Worm (Caenorhabditis elegans) whole organism, L4/young adult: ENCODE data around the gene rpl-10.

Experiments used
- W03F9.2 ChIP-seq: fragments of 150-350 bp; optimal IDR thresholded peaks from 2 replicates; lab custom pipeline; 2014; ENCODE audit warnings: missing biosample characterization, missing genetic modification characterization
- dao-5 ChIP-seq: sonication (generic microtip); optimal IDR thresholded peaks from 2 replicates; lab custom pipeline; 2016; ENCODE audit warnings: missing genotype, missing genetic modification characterization, moderate library complexity, missing compliant biosample characterization
- him-1 ChIP-seq: sonication (generic microtip); optimal IDR thresholded peaks from 2 replicates; lab custom pipeline; 2016; ENCODE audit warnings: missing genotype, missing genetic modification reagents, missing genetic modification characterization, missing compliant biosample characterization

The rpl-10 gene

DNA sequence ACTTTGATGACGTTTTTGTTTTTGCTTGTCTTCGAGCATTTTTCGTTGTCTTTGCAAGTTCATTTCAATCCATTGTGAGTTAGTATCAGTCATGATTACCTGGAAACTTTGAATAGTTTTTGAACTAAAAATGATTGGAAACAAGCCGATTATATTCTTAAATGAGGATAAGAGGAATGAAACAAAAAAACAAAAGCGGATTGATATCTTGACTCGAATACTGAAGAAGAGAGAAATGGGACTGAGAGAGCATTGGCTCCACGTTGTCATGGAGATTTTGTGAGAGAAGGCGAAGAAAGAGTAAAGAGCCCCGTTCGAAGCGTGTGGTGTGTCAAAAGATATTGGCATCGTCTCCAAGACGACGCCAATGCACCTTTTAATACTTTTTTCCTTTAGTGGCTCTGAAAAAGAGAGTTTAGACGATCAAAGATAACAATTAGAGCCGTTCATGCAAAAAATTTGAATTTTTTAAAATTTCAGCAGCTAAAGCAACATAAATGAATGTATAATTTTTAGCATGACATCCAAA, 13.2 kb downstream of the rpl-10 start, which contains the start of the genes tub-1 and tmem-138:
Gene tub-1 (minus strand): TSS at position 101 of the 529 bp plus-strand sequence.
Gene tmem-138 (plus strand): TSS at position 479 of the 529 bp plus-strand sequence.
- TF ChIP-seq him-1 (no peak), dao-5 (tag; lab: Kevin White, UChicago) (no peak), W03F9.2 (no peak)

DNA sequence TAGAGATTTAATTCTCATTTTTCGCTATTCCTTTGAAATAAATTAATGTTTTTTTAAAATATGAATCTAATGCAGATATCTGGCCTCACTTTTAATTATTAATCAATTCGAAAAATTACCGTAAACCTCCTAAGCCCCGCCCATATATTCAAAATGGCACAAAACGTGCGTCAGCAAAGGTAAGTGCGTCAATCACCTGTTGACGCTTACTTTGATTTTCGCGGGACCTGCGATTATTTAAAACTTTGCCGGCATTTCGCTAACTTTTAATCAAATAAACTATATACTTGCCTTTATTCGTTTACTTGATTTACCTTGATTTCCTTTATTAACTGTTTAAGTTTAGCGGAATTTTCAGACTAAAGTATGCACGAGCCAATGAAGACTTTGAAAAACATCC, 14.3 kb downstream of the rpl-10 start, which contains the start of gene pch-2:
Gene pch-2 (plus strand): TSS at position 359 of the 400 bp plus-strand sequence.
- TF ChIP-seq him-1 (no peak), dao-5 (tag; lab: Kevin White, UChicago) (no peak), W03F9.2 (no peak)

DNA sequence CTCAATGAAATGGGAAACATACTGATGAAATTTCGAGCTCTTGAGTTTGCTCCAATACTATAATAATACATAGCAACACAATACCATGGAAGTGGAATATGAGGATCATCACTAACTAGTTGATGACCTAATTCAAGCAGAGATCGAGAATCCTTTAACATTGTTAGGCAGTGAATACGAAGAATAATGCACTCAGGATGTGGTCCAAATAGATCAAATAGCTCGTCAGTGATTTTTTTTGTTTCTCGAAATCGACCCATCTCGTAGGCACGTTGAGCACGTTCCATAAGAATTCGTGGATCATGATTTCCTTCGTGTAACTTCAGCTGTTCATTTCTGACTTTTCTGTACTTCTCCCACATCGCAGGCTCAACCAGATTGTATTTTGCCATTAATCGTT, 17.2 kb downstream of the rpl-10 start:
- TF ChIP-seq W03F9.2, result no peak
- no peak for TF ChIP-seq him-1
- no peak for TF ChIP-seq dao-5 (tag; lab: Kevin White, UChicago)

DNA sequence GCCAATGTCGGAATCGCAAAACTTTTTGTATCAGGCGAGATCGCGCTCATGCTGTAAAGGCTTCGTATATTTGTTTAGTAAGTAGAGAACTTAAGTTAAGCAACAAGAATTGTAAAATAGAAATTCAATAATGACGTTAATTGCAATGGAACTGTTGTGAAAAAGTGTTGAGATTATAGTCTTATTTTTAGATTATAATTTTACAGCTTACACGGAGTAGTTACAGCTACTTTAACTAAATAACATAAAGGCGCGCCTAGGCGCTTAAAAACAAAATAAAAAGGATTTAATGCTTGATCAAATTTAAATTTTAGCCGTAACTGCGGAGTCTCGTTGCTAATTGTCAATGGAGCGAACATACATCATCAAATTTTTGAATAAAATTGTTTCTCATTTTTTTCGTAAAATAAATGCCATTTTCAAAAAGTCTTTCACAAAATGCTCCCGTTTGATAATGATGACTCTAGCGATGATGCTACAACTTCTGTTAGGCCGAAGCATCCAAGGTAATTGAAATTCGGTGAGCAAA, 18.5 kb downstream of the rpl-10 start, which contains the start of the genes emb-27 and rrf-3:
Gene emb-27 (minus strand): TSS at position 51 of the 529 bp plus-strand sequence.
Gene rrf-3 (plus strand): TSS at position 346 of the 529 bp plus-strand sequence.
- TF ChIP-seq him-1, result no peak
- TF ChIP-seq dao-5 (tag; lab: Kevin White, UChicago), result no peak
- no peak for TF ChIP-seq W03F9.2

DNA sequence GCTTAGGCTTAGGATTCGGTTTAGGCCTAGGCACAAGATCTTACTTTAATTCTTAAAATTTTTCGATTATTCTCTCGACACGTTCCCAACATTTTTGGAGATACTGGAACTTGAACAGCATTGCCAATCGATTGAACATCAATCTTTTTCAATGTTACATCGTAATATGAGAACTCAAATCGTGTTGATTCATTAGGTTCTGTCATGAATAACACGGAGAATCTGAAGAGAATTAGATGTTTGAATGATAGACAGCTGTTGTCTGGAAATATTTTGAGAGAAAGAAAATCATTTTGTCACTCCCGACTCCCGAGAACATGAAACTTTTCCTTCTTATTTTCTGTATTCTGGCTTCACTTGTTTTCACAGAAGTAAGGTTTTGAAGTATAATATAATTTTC, 25.6 kb downstream of the rpl-10 start, which contains the start of gene T05C12.15:
Gene T05C12.15 (plus strand): TSS at position 301 of the 400 bp plus-strand sequence.
- TF ChIP-seq dao-5 (tag; lab: Kevin White, UChicago) (no peak), him-1 (no peak), W03F9.2 (no peak)

DNA sequence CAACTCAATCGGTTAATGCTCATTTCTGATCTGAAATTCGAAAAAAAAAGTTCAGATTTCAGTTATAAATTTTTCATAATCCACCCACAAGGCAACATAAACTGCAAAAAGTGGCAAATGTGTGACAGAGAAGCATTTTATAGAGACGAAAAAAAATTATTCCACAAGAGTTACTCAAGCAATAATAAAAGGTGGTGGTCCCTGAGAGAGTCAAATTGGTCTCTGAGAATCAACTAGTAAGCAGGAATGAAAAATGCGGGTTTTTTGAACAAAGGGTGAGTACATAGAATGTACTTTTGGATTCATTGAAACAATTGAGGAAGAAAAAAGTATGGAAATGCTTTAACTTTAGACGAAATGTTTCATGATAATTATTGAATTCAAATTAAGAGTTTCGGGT, 26.7 kb downstream of the rpl-10 start, which contains the start of gene T05C12.11:
Gene T05C12.11 (minus strand): TSS at position 101 of the 400 bp plus-strand sequence.
- no peak for TF ChIP-seq W03F9.2
- TF ChIP-seq him-1, result no peak
- TF ChIP-seq dao-5 (tag; lab: Kevin White, UChicago), result no peak

DNA sequence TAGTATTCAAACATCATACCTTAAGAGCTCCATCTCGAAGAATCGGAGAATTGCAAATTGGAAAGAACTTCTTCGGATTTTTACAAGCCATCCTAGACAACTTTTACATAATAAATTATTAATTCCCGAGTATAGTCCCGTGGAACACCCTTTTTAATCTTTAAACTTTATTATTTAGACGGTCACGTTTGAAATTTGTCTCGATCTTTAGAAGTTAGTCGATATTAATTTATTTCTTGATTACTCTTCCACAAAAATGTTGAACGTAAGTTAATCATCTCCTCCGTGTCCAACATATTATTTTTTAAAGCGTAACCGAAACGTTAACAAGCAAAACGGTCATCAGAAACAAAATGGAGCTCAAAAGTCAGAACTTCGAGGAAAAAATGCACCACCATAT, 29.8 kb downstream of the rpl-10 start, which contains the start of the genes decr-1.3 and T05C12.1:
Gene decr-1.3 (minus strand): TSS at position 101 of the 400 bp plus-strand sequence.
Gene T05C12.1 (plus strand): TSS at position 232 of the 400 bp plus-strand sequence.
- no peak for TF ChIP-seq dao-5 (tag; lab: Kevin White, UChicago)
- no peak for TF ChIP-seq W03F9.2
- no peak for TF ChIP-seq him-1

DNA sequence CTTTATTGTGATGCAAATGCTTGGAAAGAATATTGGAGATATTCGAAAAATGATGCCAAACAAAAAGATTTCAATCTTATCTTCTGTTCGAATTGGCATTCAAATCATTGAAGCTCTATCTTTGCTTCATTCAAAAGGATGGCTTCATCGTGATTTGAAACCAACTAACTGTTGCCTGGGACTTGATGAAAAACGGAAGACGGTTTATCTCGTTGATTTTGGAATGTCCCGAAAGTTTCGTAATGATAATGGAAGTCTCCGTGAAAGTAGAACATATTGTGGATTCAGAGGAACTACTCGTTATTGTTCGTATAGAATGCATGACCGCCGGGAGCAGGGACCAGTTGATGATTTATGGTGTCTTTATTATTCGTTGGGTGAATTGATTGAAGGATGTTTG, 30.5 kb downstream of the rpl-10 start:
- TF ChIP-seq him-1 (no peak), W03F9.2 (no peak), dao-5 (tag; lab: Kevin White, UChicago) (no peak)

DNA sequence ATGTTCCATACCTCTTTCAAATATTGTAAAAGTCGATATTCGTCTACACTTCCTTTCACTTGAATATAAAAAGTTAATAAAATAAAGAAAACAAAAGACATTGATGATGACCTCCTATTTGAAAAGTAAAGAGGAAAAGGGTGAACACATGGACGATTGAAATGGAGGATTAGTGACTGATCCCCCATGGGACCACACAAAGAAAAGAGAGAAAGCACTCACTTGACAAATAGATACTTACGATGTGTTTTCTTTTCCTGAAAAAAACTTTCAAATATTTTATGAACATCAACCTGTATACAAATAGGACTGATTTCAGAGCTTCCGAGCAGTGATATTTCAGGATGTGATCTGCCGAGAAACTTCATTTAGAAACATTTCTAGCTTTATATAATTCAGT, 33.4 kb downstream of the rpl-10 start, which contains the start of gene acr-14:
Gene acr-14 (minus strand): TSS at position 101 of the 400 bp plus-strand sequence.
- TF ChIP-seq W03F9.2, result no peak
- no peak for TF ChIP-seq him-1
- no peak for TF ChIP-seq dao-5 (tag; lab: Kevin White, UChicago)

DNA sequence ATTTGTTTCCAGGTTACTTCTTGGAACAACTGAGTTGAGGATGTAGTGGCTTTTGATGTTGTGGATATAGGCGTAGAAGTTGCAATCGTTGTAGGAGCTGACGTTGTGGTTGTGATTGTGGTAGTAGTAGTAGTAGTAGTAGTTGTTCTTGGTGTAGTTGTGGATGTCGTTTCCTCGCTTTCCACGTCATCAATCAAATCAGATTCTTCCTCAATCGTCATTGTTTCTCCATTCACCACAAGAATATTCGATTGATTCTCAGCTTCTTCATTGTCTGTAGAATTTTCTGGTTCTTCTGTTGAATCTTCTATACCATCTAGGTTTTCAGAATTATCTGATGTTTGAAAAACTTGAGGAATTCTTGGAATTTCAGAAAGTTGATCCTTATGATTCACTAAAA, 34.9 kb downstream of the rpl-10 start:
- TF ChIP-seq W03F9.2 (no peak), dao-5 (tag; lab: Kevin White, UChicago) (no peak), him-1 (no peak)

DNA sequence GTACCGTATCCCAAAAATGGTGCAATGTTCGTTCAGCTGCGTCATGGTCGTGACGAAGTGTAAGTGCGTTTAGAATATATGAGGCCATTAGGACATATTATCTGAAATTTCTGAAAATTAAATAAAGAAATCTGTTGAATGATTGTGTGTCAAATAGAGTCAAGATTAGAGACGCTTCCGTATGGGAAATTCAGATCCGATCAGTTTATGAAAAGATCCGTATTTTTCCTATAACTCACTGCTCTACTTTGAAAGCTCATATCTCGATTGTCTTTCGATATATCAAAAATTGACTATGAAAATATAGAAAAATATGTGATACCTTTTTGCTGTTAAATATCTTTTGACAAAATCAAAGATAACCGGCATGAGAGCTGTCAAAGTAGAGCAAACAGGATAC, 36.6 kb downstream of the rpl-10 start, which contains the start of gene T05C12.4:
Gene T05C12.4 (minus strand): TSS at position 101 of the 400 bp plus-strand sequence.
- TF ChIP-seq W03F9.2 (no peak), him-1 (no peak), dao-5 (tag; lab: Kevin White, UChicago) (no peak)

DNA sequence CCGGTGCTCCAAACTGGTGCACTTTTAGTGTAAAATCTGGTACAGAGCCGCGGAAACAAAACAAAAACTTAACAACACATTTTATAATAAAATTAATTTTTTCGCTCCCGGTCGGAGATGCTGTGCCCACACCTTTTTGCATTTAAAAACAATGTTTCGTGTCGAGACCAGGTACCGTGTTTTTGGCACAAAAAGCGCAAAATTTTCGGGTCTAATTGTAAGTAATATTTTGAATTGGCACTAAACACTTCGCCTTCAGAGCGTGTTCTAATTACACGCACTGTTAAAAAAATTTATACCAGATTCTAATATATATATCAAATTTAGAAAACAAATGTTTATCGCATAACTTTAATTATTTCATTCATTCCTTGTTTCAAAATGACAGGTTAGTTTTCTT, 37.8 kb downstream of the rpl-10 start, which contains the start of gene dylt-3:
Gene dylt-3 (plus strand): TSS at position 301 of the 400 bp plus-strand sequence.
- no peak for TF ChIP-seq him-1
- no peak for TF ChIP-seq W03F9.2
- TF ChIP-seq dao-5 (tag; lab: Kevin White, UChicago), result no peak

DNA sequence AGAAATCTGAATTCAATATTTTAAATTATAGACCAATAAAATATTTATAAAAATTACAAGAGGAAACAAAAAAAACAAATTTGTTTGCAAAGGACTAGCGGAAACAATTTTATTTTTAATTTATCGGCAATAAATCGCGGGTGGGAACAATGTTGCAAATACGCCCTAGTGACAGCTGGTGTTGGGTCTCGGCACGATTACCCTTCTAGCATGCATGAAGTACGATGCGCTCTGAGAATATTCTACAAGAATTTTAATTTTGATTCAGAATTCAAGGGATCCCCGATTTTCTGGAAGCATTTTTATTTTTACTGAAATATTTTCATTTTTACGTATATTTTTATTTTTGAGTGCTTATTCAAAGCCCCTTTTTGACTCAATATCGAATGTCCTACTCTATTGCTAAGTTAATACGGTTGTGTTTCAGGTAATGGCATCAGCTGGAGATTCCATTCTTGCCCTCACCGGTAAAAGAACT, 41.4 kb downstream of the rpl-10 start, which contains the start of the genes mig-5 and cct-1:
Gene mig-5 (minus strand): TSS at position 8 of the 478 bp plus-strand sequence.
Gene cct-1 (plus strand): TSS at position 428 of the 478 bp plus-strand sequence.
- TF ChIP-seq him-1, result peak; percentile 84
- TF ChIP-seq dao-5 (tag; lab: Kevin White, UChicago), result no peak
- peak; percentile 96 for TF ChIP-seq W03F9.2

DNA sequence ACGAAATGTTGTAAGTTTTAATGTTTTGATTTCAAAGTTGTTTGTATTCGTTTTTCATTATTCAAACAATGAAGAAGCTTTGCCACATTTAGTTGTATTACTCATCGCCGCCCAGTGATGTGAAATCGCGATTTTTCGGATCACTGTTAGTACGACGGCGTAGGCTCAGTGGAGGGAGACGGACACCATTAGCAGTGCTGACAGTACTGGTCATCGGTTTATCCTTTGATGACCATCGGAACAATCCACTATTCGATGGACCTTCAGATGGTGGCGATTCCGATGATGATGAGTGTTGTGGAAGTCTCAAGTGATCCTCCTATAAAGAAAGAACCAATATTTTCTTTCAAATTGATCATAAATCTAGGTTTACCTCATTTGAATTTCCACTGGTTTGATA, 43.8 kb downstream of the rpl-10 start:
- no peak for TF ChIP-seq W03F9.2
- no peak for TF ChIP-seq dao-5 (tag; lab: Kevin White, UChicago)
- no peak for TF ChIP-seq him-1

DNA sequence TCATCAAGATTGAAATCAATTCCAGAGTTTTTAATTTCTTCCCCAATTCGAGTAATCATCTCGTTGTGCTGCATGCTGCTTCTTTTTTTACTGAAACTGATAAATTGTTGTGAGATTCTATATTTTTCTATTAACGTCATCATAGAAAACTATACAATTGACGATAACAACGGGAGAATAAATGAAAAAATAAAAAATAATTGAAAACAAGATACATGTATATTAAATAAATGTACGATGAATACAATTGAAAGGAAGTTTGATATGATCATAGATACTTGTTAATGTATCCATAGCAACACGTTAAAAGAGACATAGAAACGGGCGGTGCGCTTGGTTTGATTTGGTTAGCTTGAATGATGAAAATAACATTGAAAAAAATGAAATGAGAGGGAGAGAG, 46.8 kb downstream of the rpl-10 start, which contains the start of gene T05C12.8:
Gene T05C12.8 (minus strand): TSS at position 101 of the 400 bp plus-strand sequence.
- TF ChIP-seq dao-5 (tag; lab: Kevin White, UChicago) (no peak), him-1 (no peak), W03F9.2 (no peak)
